Worm (Caenorhabditis elegans) whole organism, mixed stage, embryonic: Measurements from ENCODE around the gene F49E11.2.

Experiments used
- nhr-237 ChIP-seq: fragments of 150-350 bp; optimal IDR thresholded peaks from 2 replicates; lab custom pipeline; 2014; ENCODE audit warnings: missing biosample characterization, missing genetic modification characterization
- nhr-28 ChIP-seq: fragments of 150-350 bp; optimal IDR thresholded peaks from 2 replicates; lab custom pipeline; 2014; ENCODE audit warnings: missing biosample characterization, missing genetic modification characterization
- pha-4 ChIP-seq: fragments of 150-350 bp; optimal IDR thresholded peaks from 2 replicates; lab custom pipeline; 2018; ENCODE audit warnings: missing biosample characterization, missing genetic modification reagents, missing genetic modification characterization
- unc-62 ChIP-seq: fragments of 150-350 bp; optimal IDR thresholded peaks from 2 replicates; lab custom pipeline; 2014; ENCODE audit warnings: missing biosample characterization, missing genetic modification reagents, missing genetic modification characterization
- ztf-11 ChIP-seq: fragments of 150-350 bp; optimal IDR thresholded peaks from 2 replicates; lab custom pipeline; 2014; ENCODE audit warnings: missing biosample characterization, missing genetic modification characterization

DNA sequence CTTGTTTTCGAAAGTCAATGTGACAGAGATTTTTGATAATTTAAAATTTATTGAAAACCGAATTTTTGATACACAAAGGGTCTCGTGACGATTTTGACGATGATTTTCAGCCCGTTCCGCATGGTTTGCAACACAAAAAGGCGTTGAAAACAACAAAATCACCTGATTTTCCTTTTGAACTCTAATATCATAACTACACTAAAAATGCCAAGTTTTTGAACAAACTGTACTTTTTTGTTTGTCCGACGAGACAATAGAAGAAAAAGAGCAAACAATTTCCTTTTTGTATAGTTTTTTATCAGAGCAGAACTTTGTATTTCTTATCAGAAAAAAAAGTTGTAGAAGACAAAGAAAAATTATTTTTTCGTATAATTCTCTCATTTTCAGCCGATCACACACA, 6.6 kb downstream of the F49E11.2 start:
- TF ChIP-seq nhr-237 (tag; lab: Kevin White, UChicago) (no peak), nhr-28 (tag; lab: Kevin White, UChicago) (no peak), pha-4 (tag; lab: Kevin White, UChicago) (no peak), ztf-11 (tag; lab: Kevin White, UChicago) (no peak), unc-62 (no peak)
